Fruit fly (Drosophila melanogaster): ENCODE measurements around the gene Mps1.

The Mps1 gene

dm6 chr3R:17670857-17671336 is at the start of gene Mps1, which contains the start of gene CG7523 (continued):
- TF ChIP-seq hkb (optimal IDR thresholded peaks at IDR 0.05) (peak; percentile 3), hkb (GFP tag; IDR thresholded peaks at IDR 0.05) (no peak), cg (GFP tag; optimal IDR thresholded peaks at IDR 0.05) (no peak), toy (GFP tag; IDR thresholded peaks at IDR 0.05) (no peak), Dref (GFP tag; IDR thresholded peaks at IDR 0.05) (peak; percentile 35; the same call in 1 of the 2 replicates), CG13287 (GFP tag; IDR thresholded peaks at IDR 0.05; ENCODE audit: partially characterized antibody) (peak; percentile 61), CG1603 (tag; optimal IDR thresholded peaks at IDR 0.05) (peak; percentile 66), CG11723 (GFP tag; optimal IDR thresholded peaks at IDR 0.05) (no peak), Hmr (GFP tag; optimal IDR thresholded peaks at IDR 0.05) (peak; percentile 77), onecut (GFP tag; IDR thresholded peaks at IDR 0.05) (peak; percentile 49; the same call in 1 of the 2 replicates), amos (GFP tag; IDR thresholded peaks at IDR 0.05; ENCODE audit: partially characterized antibody) (peak; percentile 30; the same call in 1 of the 2 replicates), CG16863 (GFP tag; optimal IDR thresholded peaks at IDR 0.05) (no peak), NFAT (GFP tag; IDR thresholded peaks at IDR 0.05) (peak; percentile 6; the same call in 1 of the 2 replicates), CG12659 (GFP tag; optimal IDR thresholded peaks at IDR 0.05) (peak; percentile 68), CG30020 (tag; optimal IDR thresholded peaks at IDR 0.05) (peak; percentile 45), gcm2 (GFP tag; optimal IDR thresholded peaks at IDR 0.05) (no peak), stwl (tag; optimal IDR thresholded peaks at IDR 0.05) (peak; percentile 87), CG14710 (tag; optimal IDR thresholded peaks at IDR 0.05) (peak; percentile 98), row (GFP tag; IDR thresholded peaks at IDR 0.05) (peak; percentile 29; the same call in 1 of the 3 replicates), CG11696 (GFP tag; IDR thresholded peaks at IDR 0.05) (no peak), oc (tag; optimal IDR thresholded peaks at IDR 0.05) (no peak), kni (GFP tag; optimal IDR thresholded peaks at IDR 0.05) (no peak), CG9727 (GFP tag; optimal IDR thresholded peaks at IDR 0.05) (peak; percentile 10), CG32772 (GFP tag; IDR thresholded peaks at IDR 0.05) (no peak), CG34422 (GFP tag; IDR thresholded peaks at IDR 0.05) (no peak), Lhr (GFP tag; optimal IDR thresholded peaks at IDR 0.05) (peak; percentile 90), CG3163 (GFP tag; optimal IDR thresholded peaks at IDR 0.05) (no peak), CG8388 (GFP tag; optimal IDR thresholded peaks at IDR 0.05) (peak; percentile 41), dati (GFP tag; IDR thresholded peaks at IDR 0.05) (no peak), slbo (GFP tag; IDR thresholded peaks at IDR 0.05) (no peak), Nf-YC (tag; optimal IDR thresholded peaks at IDR 0.05) (peak; percentile 26), slou (GFP tag; optimal IDR thresholded peaks at IDR 0.05) (no peak), sc (optimal IDR thresholded peaks at IDR 0.05) (no peak), sc (GFP tag; optimal IDR thresholded peaks at IDR 0.05) (peak; percentile 29), E2f2 (GFP tag; IDR thresholded peaks at IDR 0.05) (peak; percentile 83; the same call in 1 of the 2 replicates), CG1233 (GFP tag; optimal IDR thresholded peaks at IDR 0.05) (peak; percentile 5), CG15514 (GFP tag; optimal IDR thresholded peaks at IDR 0.05) (peak; percentile 73), Ets97D (GFP tag; optimal IDR thresholded peaks at IDR 0.05) (peak; percentile 57), NC2α (GFP tag; optimal IDR thresholded peaks at IDR 0.05) (no peak), CG8924 (tag; optimal IDR thresholded peaks at IDR 0.05) (peak; percentile 67), CHES-1-like (GFP tag; optimal IDR thresholded peaks at IDR 0.05) (peak; percentile 41), Nf-YB (GFP tag; optimal IDR thresholded peaks at IDR 0.05) (peak; percentile 33), CG8765 (GFP tag; IDR thresholded peaks at IDR 0.05) (no peak), Taf1 (GFP tag; IDR thresholded peaks at IDR 0.05) (no peak), D (optimal IDR thresholded peaks at IDR 0.05) (no peak), D (GFP tag; optimal IDR thresholded peaks at IDR 0.05) (no peak)
